Worm (Caenorhabditis elegans) whole organism, L4 larva: ENCODE results near the gene uroc-1.
A peak's percentile ranks its signal among the peaks of the same experiment; 100 is the strongest.

Experiments used
- hmg-1.1 ChIP-seq: fragments of 200-800 bp; sonication (Bioruptor generic); IDR thresholded peaks from 2 replicates; pipeline ENCODE4 v1.3.6; 2022; ENCODE audit warnings: missing genetic modification reagents, missing genetic modification characterization, missing compliant biosample characterization
- ztf-11 ChIP-seq: fragments of 150-350 bp; optimal IDR thresholded peaks from 2 replicates; lab custom pipeline; 2014; ENCODE audit warnings: missing biosample characterization, missing genetic modification characterization

Gene uroc-1

ce11 chrIV:16488921-16489320 lies 53.6 kb downstream of the uroc-1 start, which contains the start of gene rho-1:
Gene rho-1 (minus strand): TSS chrIV:16489021.
- TF ChIP-seq hmg-1.1 (0 out of 2 replicates have a peak, but pooled peaks have one; percentile 9), ztf-11 (tag; lab: Kevin White, UChicago) (no peak)
